Worm (Caenorhabditis elegans): Measurements from ENCODE around the gene Y105C5A.13.

The Y105C5A.13 gene

ce11 chrIV:15646418-15647220, 5.6 kb downstream of the Y105C5A.13 start, which contains the start of the genes Y105C5A.1268 and Y105C5A.1272 (continued):
- peak; percentile 58; the same call in 1 of the 2 replicates for TF ChIP-seq ceh-100 (GFP tag; IDR thresholded peaks at IDR 0.05)
- peak; percentile 83 for TF ChIP-seq athp-1 (tag; optimal IDR thresholded peaks at IDR 0.05)
- TF ChIP-seq lin-35 (GFP tag; optimal IDR thresholded peaks at IDR 0.05): peak in 1 of 3 experiments; percentile 78
- peak; percentile 9 for TF ChIP-seq nhr-80 (tag; optimal IDR thresholded peaks at IDR 0.05)

- TF ChIP-seq lin-40 (tag; optimal IDR thresholded peaks at IDR 0.05): no peak
- TF ChIP-seq rcor-1 (GFP tag; IDR thresholded peaks at IDR 0.05): no peak
- peak; percentile 76; the same call in 1 of the 2 replicates for TF ChIP-seq hmg-1.2 (GFP tag; IDR thresholded peaks at IDR 0.05)
- no peak for TF ChIP-seq atf-7 (tag; optimal IDR thresholded peaks at IDR 0.05)
- TF ChIP-seq cebp-2 (GFP tag; IDR thresholded peaks at IDR 0.05): no peak
- no peak for TF ChIP-seq tbx-9 (tag; optimal IDR thresholded peaks at IDR 0.05; ENCODE audit: borderline replicate concordance)
- no peak for TF ChIP-seq egl-44 (GFP tag; IDR thresholded peaks at IDR 0.05)
Observed at ce11 chrIV:15648245-15648644, 7.2 kb downstream of the Y105C5A.13 start.

- peak; percentile 46; the same call in 1 of the 2 replicates for TF ChIP-seq mcd-1 (GFP tag; IDR thresholded peaks at IDR 0.05)
- peak; percentile 6 for TF ChIP-seq lsl-1 (GFP tag; optimal IDR thresholded peaks at IDR 0.05)
- TF ChIP-seq hsf-1 (GFP tag; IDR thresholded peaks at IDR 0.05): peak; percentile 83
- TF ChIP-seq madf-3 (GFP tag; IDR thresholded peaks at IDR 0.05): 0 out of 2 replicates have a peak, but pooled peaks have one; percentile 53
- peak; percentile 92 for TF ChIP-seq snpc-4 (GFP tag; optimal IDR thresholded peaks at IDR 0.05)
- peak; percentile 89 to 98 (median 93) for TF ChIP-seq snpc-4 (tag; optimal IDR thresholded peaks at IDR 0.05)
- TF ChIP-seq pbrm-1 (GFP tag; IDR thresholded peaks at IDR 0.05): peak; percentile 92
- TF ChIP-seq tbp1 (GFP tag; optimal IDR thresholded peaks at IDR 0.05): peak; percentile 49
- peak; percentile 64 for TF ChIP-seq hmg-1.2 (GFP tag; IDR thresholded peaks at IDR 0.05)
- TF ChIP-seq attf-6 (GFP tag; IDR thresholded peaks at IDR 0.05): peak; percentile 100
- peak; percentile 61 for TF ChIP-seq snpc-1.3 (tag; optimal IDR thresholded peaks at IDR 0.05; ENCODE audit: insufficient read depth)
- peak; percentile 9 for TF ChIP-seq snpc-3.4 (tag; optimal IDR thresholded peaks at IDR 0.05)
- peak; percentile 62 for TF ChIP-seq madf-6 (GFP tag; IDR thresholded peaks at IDR 0.05)
- TF ChIP-seq ceh-100 (GFP tag; IDR thresholded peaks at IDR 0.05): peak; percentile 31; the same call in 1 of the 2 replicates
- peak; percentile 82 for TF ChIP-seq rcor-1 (GFP tag; IDR thresholded peaks at IDR 0.05)
- peak; percentile 27 for TF ChIP-seq ztf-18 (tag; optimal IDR thresholded peaks at IDR 0.05)
- peak; percentile 71 for TF ChIP-seq D2030.7 (GFP tag; IDR thresholded peaks at IDR 0.05)
- peak; percentile 83 for TF ChIP-seq snpc-1.1 (tag; optimal IDR thresholded peaks at IDR 0.05; ENCODE audit: insufficient read depth)
- 0 out of 2 replicates have a peak, but pooled peaks have one; percentile 34 for TF ChIP-seq Y53G8AR.9 (GFP tag; conservative IDR thresholded peaks at IDR 0.05)
- TF ChIP-seq ekl-4 (GFP tag; IDR thresholded peaks at IDR 0.05): peak; percentile 16; the same call in 1 of the 2 replicates
Observed at ce11 chrIV:15649227-15649626, 8.2 kb downstream of the Y105C5A.13 start.

ce11 chrIV:15658444-15658843, 17.4 kb downstream of the Y105C5A.13 start:
- peak; percentile 72 for TF ChIP-seq attf-6 (GFP tag; IDR thresholded peaks at IDR 0.05)
- no peak for TF ChIP-seq chd-7 (tag; optimal IDR thresholded peaks at IDR 0.05)
- no peak for TF ChIP-seq mcd-1 (GFP tag; IDR thresholded peaks at IDR 0.05)
- no peak for TF ChIP-seq snpc-4 (GFP tag; optimal IDR thresholded peaks at IDR 0.05)
- peak in 1 of 4 experiments; percentile 30 for TF ChIP-seq snpc-4 (tag; optimal IDR thresholded peaks at IDR 0.05)
- TF ChIP-seq xnd-1 (tag; optimal IDR thresholded peaks at IDR 0.05): no peak
- no peak for TF ChIP-seq Y95B8A.8 (GFP tag; IDR thresholded peaks at IDR 0.05)
